Worm (Caenorhabditis elegans) whole organism, L4 larva: Measurements from ENCODE around the gene npl-4.2.
A peak's percentile ranks its signal among the peaks of the same experiment; 100 is the strongest.

Experiments used
- D1046.2 ChIP-seq: fragments of 200-800 bp; sonication (Bioruptor generic); IDR thresholded peaks from 2 replicates; pipeline ENCODE4 v1.3.6; 2022; ENCODE audit warnings: missing genetic modification characterization, missing compliant biosample characterization
- F26F4.8 ChIP-seq: fragments of 200-800 bp; sonication (Bioruptor generic); conservative IDR thresholded peaks from 2 replicates; pipeline ENCODE4 v1.3.6; 2022; ENCODE audit warnings: missing genetic modification characterization, missing compliant biosample characterization
- F49E8.2 ChIP-seq: sonication (generic microtip); optimal IDR thresholded peaks from 2 replicates; lab custom pipeline; 2016; ENCODE audit warnings: missing compliant biosample characterization, mild to moderate bottlenecking, missing genetic modification characterization, borderline replicate concordance
- Y105C5A.15 ChIP-seq: fragments of 200-800 bp; sonication (Bioruptor generic); IDR thresholded peaks from 2 replicates; pipeline ENCODE4 v1.3.6; 2022; ENCODE audit warnings: missing genetic modification characterization, missing compliant biosample characterization
- Y48G9A.11 ChIP-seq: fragments of 200-800 bp; sonication (Bioruptor generic); IDR thresholded peaks from 2 replicates; pipeline ENCODE4 v1.3.6; 2022; ENCODE audit warnings: missing genetic modification reagents, missing genetic modification characterization, missing compliant biosample characterization
- Y5F2A.4 ChIP-seq: fragments of 200-800 bp; sonication (Bioruptor generic); optimal IDR thresholded peaks from 2 replicates; lab custom pipeline; 2018; ENCODE audit warnings: mild to moderate bottlenecking, missing genetic modification characterization, missing compliant biosample characterization
- ZK546.5 ChIP-seq, 2 experiments: sonication (generic microtip); optimal IDR thresholded peaks; 2 replicates each; lab custom pipeline; 2017; ENCODE audit warnings: missing biosample characterization in 2 of 2, missing genetic modification characterization in 2 of 2
- aha-1 ChIP-seq: fragments of 150-350 bp; peaks from one replicate; lab custom pipeline; 2014; ENCODE audit warnings: missing biosample characterization, missing genetic modification characterization
- ama-1 ChIP-seq: fragments of 150-350 bp; optimal IDR thresholded peaks from 2 replicates; lab custom pipeline; 2014; ENCODE audit warnings: inconsistent platforms, mixed read lengths
- arid-1 ChIP-seq: fragments of 200-800 bp; sonication (Bioruptor generic); conservative IDR thresholded peaks from 2 replicates; pipeline ENCODE4 v1.3.6; 2022; ENCODE audit warnings: missing genetic modification reagents, missing genetic modification characterization, missing compliant biosample characterization
- attf-4 ChIP-seq: sonication (generic microtip); optimal IDR thresholded peaks from 3 replicates; lab custom pipeline; 2017; ENCODE audit warnings: missing biosample characterization, missing genetic modification characterization
- ceh-44 ChIP-seq: fragments of 200-800 bp; sonication (Bioruptor generic); IDR thresholded peaks from 2 replicates; pipeline ENCODE4 v1.3.6; 2022; ENCODE audit warnings: missing genetic modification reagents, missing genetic modification characterization, missing compliant biosample characterization
- cey-2 ChIP-seq: sonication (generic microtip); optimal IDR thresholded peaks from 3 replicates; lab custom pipeline; 2017; ENCODE audit warnings: missing genetic modification characterization, mild to moderate bottlenecking, missing compliant biosample characterization, antibody characterized with exemption, borderline replicate concordance; ENCODE audit not compliant: insufficient read depth
- ctbp-1 ChIP-seq: fragments of 200-800 bp; sonication (Bioruptor generic); IDR thresholded peaks from 2 replicates; pipeline ENCODE4 v1.3.6; 2022; ENCODE audit warnings: missing genetic modification reagents, missing genetic modification characterization, missing compliant biosample characterization
- daf-16 ChIP-seq, 3 experiments: sonication (generic microtip); optimal IDR thresholded peaks; 2 replicates each; lab custom pipeline; 2016 to 2017; ENCODE audit warnings: missing genetic modification characterization in 3 of 3, missing genetic modification reagents in 3 of 3, mild to moderate bottlenecking in 2 of 3, missing compliant biosample characterization in 2 of 3, missing biosample characterization in 1 of 3, moderate library complexity in 1 of 3
- daf-8 ChIP-seq: fragments of 200-800 bp; sonication (Bioruptor generic); IDR thresholded peaks from 2 replicates; pipeline ENCODE4 v1.3.6; 2022; ENCODE audit warnings: missing genetic modification characterization, missing compliant biosample characterization
- dmd-8 ChIP-seq: fragments of 200-800 bp; sonication (Bioruptor generic); IDR thresholded peaks from 2 replicates; pipeline ENCODE4 v1.3.6; 2022; ENCODE audit warnings: missing genetic modification characterization, missing compliant biosample characterization
- dmd-9 ChIP-seq: fragments of 200-800 bp; sonication (Bioruptor generic); IDR thresholded peaks from 2 replicates; pipeline ENCODE4 v1.3.6; 2022; ENCODE audit warnings: missing genetic modification reagents, missing genetic modification characterization, missing compliant biosample characterization
- dpl-1 ChIP-seq: fragments of 150-350 bp; optimal IDR thresholded peaks from 2 replicates; lab custom pipeline; 2014; ENCODE audit warnings: missing biosample characterization, missing genetic modification reagents, missing genetic modification characterization
- duxl-1 ChIP-seq: sonication (generic microtip); optimal IDR thresholded peaks from 2 replicates; lab custom pipeline; 2016; ENCODE audit warnings: mild to moderate bottlenecking, missing genetic modification characterization, moderate library complexity, missing compliant biosample characterization; ENCODE audit not compliant: poor library complexity
- dve-1 ChIP-seq: sonication (generic microtip); optimal IDR thresholded peaks from 2 replicates; lab custom pipeline; 2017; ENCODE audit warnings: antibody characterized with exemption, mild to moderate bottlenecking, missing genetic modification characterization, missing compliant biosample characterization; ENCODE audit not compliant: insufficient read depth
- fkh-10 ChIP-seq: fragments of 150-350 bp; optimal IDR thresholded peaks from 2 replicates; lab custom pipeline; 2014; ENCODE audit warnings: missing biosample characterization, missing genetic modification reagents, missing genetic modification characterization
- gei-8 ChIP-seq: fragments of 200-800 bp; sonication (Bioruptor generic); optimal IDR thresholded peaks from 2 replicates; lab custom pipeline; 2018; ENCODE audit warnings: mild to moderate bottlenecking, missing genetic modification characterization, missing compliant biosample characterization
- lim-7 ChIP-seq: fragments of 200-800 bp; sonication (Bioruptor generic); IDR thresholded peaks from 2 replicates; pipeline ENCODE4 v1.3.6; 2022; ENCODE audit warnings: missing genetic modification characterization, missing compliant biosample characterization
- lin-1 ChIP-seq: fragments of 200-800 bp; sonication (Bioruptor generic); IDR thresholded peaks from 2 replicates; pipeline ENCODE4 v1.3.6; 2022; ENCODE audit warnings: missing genetic modification reagents, missing genetic modification characterization, missing compliant biosample characterization
- lin-13 ChIP-seq: fragments of 150-350 bp; optimal IDR thresholded peaks from 2 replicates; lab custom pipeline; 2014; ENCODE audit warnings: missing biosample characterization, missing genetic modification reagents, missing genetic modification characterization
- lin-38 ChIP-seq: fragments of 200-800 bp; sonication (Bioruptor generic); IDR thresholded peaks from 2 replicates; pipeline ENCODE4 v1.3.6; 2022; ENCODE audit warnings: missing genetic modification reagents, missing genetic modification characterization, missing compliant biosample characterization
- lsy-2 ChIP-seq, 2 experiments: fragments of 150-350 bp in 1 of 2; sonication (generic microtip) in 1 of 2; optimal IDR thresholded peaks; 2 replicates each; lab custom pipeline; 2014 to 2017; ENCODE audit warnings: missing biosample characterization in 2 of 2, missing genetic modification characterization in 2 of 2
- madf-5 ChIP-seq, 2 experiments: fragments of 200-800 bp; sonication (Bioruptor generic); IDR thresholded peaks; 2 replicates each; pipeline ENCODE4 v1.3.6; 2022; ENCODE audit warnings: missing compliant biosample characterization in 2 of 2, missing genetic modification characterization in 2 of 2
- mep-1 ChIP-seq: fragments of 150-350 bp; sonication (generic microtip); optimal IDR thresholded peaks from 3 replicates; lab custom pipeline; 2014; ENCODE audit warnings: missing biosample characterization, missing genetic modification characterization
- mxl-2 ChIP-seq: fragments of 200-800 bp; sonication (Bioruptor generic); conservative IDR thresholded peaks from 2 replicates; pipeline ENCODE4 v1.3.6; 2022; ENCODE audit warnings: missing genetic modification reagents, missing genetic modification characterization, missing compliant biosample characterization
- mxl-3 ChIP-seq: fragments of 200-800 bp; sonication (Bioruptor generic); optimal IDR thresholded peaks from 2 replicates; lab custom pipeline; 2018; ENCODE audit warnings: mild to moderate bottlenecking, missing genetic modification characterization, missing compliant biosample characterization
- nhr-10 ChIP-seq: fragments of 150-350 bp; optimal IDR thresholded peaks from 2 replicates; lab custom pipeline; 2014; ENCODE audit warnings: missing biosample characterization, missing genetic modification characterization
- nhr-28 ChIP-seq: fragments of 150-350 bp; optimal IDR thresholded peaks from 2 replicates; lab custom pipeline; 2014; ENCODE audit warnings: missing biosample characterization, missing genetic modification characterization
- nhr-41 ChIP-seq: fragments of 200-800 bp; sonication (Bioruptor generic); IDR thresholded peaks from 2 replicates; pipeline ENCODE4 v1.3.6; 2022; ENCODE audit warnings: missing genetic modification reagents, missing genetic modification characterization, missing compliant biosample characterization
- nhr-42 ChIP-seq: fragments of 200-800 bp; sonication (Bioruptor generic); IDR thresholded peaks from 2 replicates; pipeline ENCODE4 v1.3.6; 2022; ENCODE audit warnings: missing genetic modification characterization, missing compliant biosample characterization
- nhr-77 ChIP-seq: fragments of 150-350 bp; optimal IDR thresholded peaks from 2 replicates; lab custom pipeline; 2014; ENCODE audit warnings: missing biosample characterization, missing genetic modification characterization
- pha-4 ChIP-seq, 2 experiments: fragments of 150-350 bp in 1 of 2; fragments of 200-800 bp in 1 of 2; sonication (Bioruptor generic) in 1 of 2; IDR thresholded peaks in 1 of 2; optimal IDR thresholded peaks in 1 of 2; 2 replicates each; pipeline versions ENCODE4 v1.3.6 to Lab custom; 2014 to 2022; ENCODE audit warnings: missing genetic modification characterization in 2 of 2, missing genetic modification reagents in 2 of 2, missing biosample characterization in 1 of 2, missing compliant biosample characterization in 1 of 2
- php-3 ChIP-seq: fragments of 200-800 bp; sonication (Bioruptor generic); IDR thresholded peaks from 2 replicates; pipeline ENCODE4 v1.3.6; 2022; ENCODE audit warnings: missing genetic modification reagents, missing genetic modification characterization, missing compliant biosample characterization
- pqm-1 ChIP-seq: sonication (generic microtip); optimal IDR thresholded peaks from 2 replicates; lab custom pipeline; 2017; ENCODE audit warnings: missing biosample characterization, missing genetic modification characterization
- skn-1 ChIP-seq: fragments of 150-350 bp; optimal IDR thresholded peaks from 2 replicates; lab custom pipeline; 2014; ENCODE audit warnings: missing biosample characterization, missing genetic modification characterization
- unc-39 ChIP-seq: sonication (generic microtip); optimal IDR thresholded peaks from 2 replicates; lab custom pipeline; 2017; ENCODE audit warnings: missing biosample characterization, missing genetic modification characterization
- unc-62 ChIP-seq, 3 experiments: fragments of 150-350 bp in 1 of 3; sonication (generic microtip); optimal IDR thresholded peaks in 2 of 3; peaks in 1 of 3; 1 replicate in 1 of 3; 2 replicates in 2 of 3; lab custom pipeline; 2014 to 2017; ENCODE audit warnings: missing biosample characterization in 3 of 3, missing genetic modification characterization in 3 of 3, missing genetic modification reagents in 3 of 3, missing genotype in 1 of 3
- vab-7 ChIP-seq: fragments of 200-800 bp; sonication (Bioruptor generic); IDR thresholded peaks from 2 replicates; pipeline ENCODE4 v1.3.6; 2022; ENCODE audit warnings: missing genetic modification reagents, missing genetic modification characterization, missing compliant biosample characterization
- zag-1 ChIP-seq: fragments of 150-350 bp; optimal IDR thresholded peaks from 2 replicates; lab custom pipeline; 2014; ENCODE audit warnings: missing biosample characterization, missing genetic modification characterization
- zip-2 ChIP-seq: fragments of 150-350 bp; optimal IDR thresholded peaks from 2 replicates; lab custom pipeline; 2014; ENCODE audit warnings: missing biosample characterization, missing genetic modification characterization

Gene npl-4.2

ce11 chrII:5648272-5648671 is 25.6 kb downstream of the npl-4.2 start, which contains the start of gene ddl-1:
ddl-1 (minus strand) TSS chrII:5648372.
- no peak for TF ChIP-seq D1046.2 (GFP tag; lab: Robert Waterston, UW)
- no peak for TF ChIP-seq ctbp-1
- TF ChIP-seq Y48G9A.11, result no peak
- no peak for TF ChIP-seq mxl-3 (GFP tag; lab: Kevin White, UChicago)
- TF ChIP-seq nhr-28 (tag; lab: Kevin White, UChicago), result no peak
- TF ChIP-seq Y5F2A.4 (GFP tag; lab: Kevin White, UChicago), result no peak
- TF ChIP-seq F26F4.8 (GFP tag; lab: Robert Waterston, UW), result no peak
- TF ChIP-seq vab-7 (GFP tag; lab: Robert Waterston, UW), result no peak
- no peak for TF ChIP-seq lin-38 (GFP tag; lab: Robert Waterston, UW)
- TF ChIP-seq lin-1 (GFP tag; lab: Robert Waterston, UW), result no peak
- no peak for TF ChIP-seq aha-1 (tag; lab: Kevin White, UChicago)
- no peak for TF ChIP-seq ama-1 (lab: Kevin White, UChicago)
- no peak for TF ChIP-seq unc-62 (GFP tag; optimal IDR thresholded peaks at IDR 0.05 in 1 of 2; lab: Kevin White, UChicago)
- TF ChIP-seq unc-62 (tag; optimal IDR thresholded peaks at IDR 0.05; lab: Kevin White, UChicago), result no peak
- TF ChIP-seq madf-5 (GFP tag; IDR thresholded peaks at IDR 0.05; lab: Robert Waterston, UW), result no peak
- no peak for TF ChIP-seq skn-1 (tag; lab: Kevin White, UChicago)
- TF ChIP-seq zip-2, result no peak
- no peak for TF ChIP-seq ZK546.5 (tag; optimal IDR thresholded peaks at IDR 0.05; lab: Kevin White, UChicago)
- TF ChIP-seq lim-7 (GFP tag; lab: Robert Waterston, UW), result no peak

ce11 chrII:5649236-5650004 is 26.7 kb downstream of the npl-4.2 start, which contains the start of the genes sam-4, F59E12.17 and zyg-1:
sam-4 (minus strand) TSS chrII:5649286.
F59E12.17 (minus strand) TSS chrII:5649470.
zyg-1 (plus strand) TSS chrII:5649748.
- no peak for TF ChIP-seq daf-8 (GFP tag; lab: Robert Waterston, UW)
- no peak for TF ChIP-seq zip-2
- TF ChIP-seq lin-1 (GFP tag; lab: Robert Waterston, UW), result no peak
- no peak for TF ChIP-seq nhr-42 (GFP tag; lab: Robert Waterston, UW)
- no peak for TF ChIP-seq lin-13 (GFP tag; lab: Kevin White, UChicago)
- no peak for TF ChIP-seq daf-16 (GFP tag; optimal IDR thresholded peaks at IDR 0.05; lab: Kevin White, UChicago)
- TF ChIP-seq daf-16 (tag; optimal IDR thresholded peaks at IDR 0.05; lab: Kevin White, UChicago), result no peak
- no peak for TF ChIP-seq nhr-10 (tag; lab: Kevin White, UChicago)
- no peak for TF ChIP-seq duxl-1 (tag; lab: Kevin White, UChicago)
- no peak for TF ChIP-seq mxl-2
- no peak for TF ChIP-seq D1046.2 (GFP tag; lab: Robert Waterston, UW)
- peak; percentile 29 for TF ChIP-seq nhr-77 (tag; lab: Kevin White, UChicago)
- no peak for TF ChIP-seq gei-8 (GFP tag; lab: Kevin White, UChicago)
- TF ChIP-seq unc-39, result no peak
- TF ChIP-seq dve-1 (tag; lab: Kevin White, UChicago), result no peak
- 0 out of 2 replicates have a peak, but pooled peaks have one; percentile 17 for TF ChIP-seq arid-1
- TF ChIP-seq F49E8.2 (tag; lab: Kevin White, UChicago), result no peak
- TF ChIP-seq php-3, result no peak
- TF ChIP-seq nhr-41 (GFP tag; lab: Robert Waterston, UW), result no peak
- no peak for TF ChIP-seq Y105C5A.15 (GFP tag; lab: Robert Waterston, UW)
- peak; percentile 92 for TF ChIP-seq lin-38 (GFP tag; lab: Robert Waterston, UW)
- peak; percentile 13 for TF ChIP-seq fkh-10 (GFP tag; lab: Kevin White, UChicago)
- no peak for TF ChIP-seq attf-4 (tag; lab: Kevin White, UChicago)
- no peak for TF ChIP-seq ZK546.5 (tag; optimal IDR thresholded peaks at IDR 0.05; lab: Kevin White, UChicago)
- no peak for TF ChIP-seq pqm-1 (tag; lab: Kevin White, UChicago)
- TF ChIP-seq zag-1, result no peak
- no peak for TF ChIP-seq cey-2 (tag; lab: Kevin White, UChicago)
- TF ChIP-seq mep-1 (tag; lab: Kevin White, UChicago), result no peak
- peak; percentile 74 for TF ChIP-seq dpl-1
- no peak for TF ChIP-seq dmd-9
- TF ChIP-seq pha-4 (GFP tag; IDR thresholded peaks at IDR 0.05; lab: Robert Waterston, UW), result no peak
- TF ChIP-seq pha-4 (tag; optimal IDR thresholded peaks at IDR 0.05; lab: Kevin White, UChicago), result peak; percentile 70
- TF ChIP-seq dmd-8 (GFP tag; lab: Robert Waterston, UW), result no peak
- TF ChIP-seq ceh-44 (GFP tag; lab: Robert Waterston, UW), result peak; percentile 75; the same call in 1 of the 2 replicates
- TF ChIP-seq mxl-3 (GFP tag; lab: Kevin White, UChicago), result no peak
- no peak for TF ChIP-seq Y5F2A.4 (GFP tag; lab: Kevin White, UChicago)
- peak in 1 of 2 experiments; percentile 81 for TF ChIP-seq lsy-2 (tag; optimal IDR thresholded peaks at IDR 0.05; lab: Kevin White, UChicago)
